Fruit fly (Drosophila melanogaster) whole organism, embryonic: ENCODE results near the gene CG14960.
A peak's percentile ranks its signal among the peaks of the same experiment; 100 is the strongest.

ENCODE experiments used
- Bdp1 ChIP-seq: fragments of 200-800 bp; sonication (Bioruptor generic); optimal IDR thresholded peaks from 3 replicates; lab custom pipeline; 2016; ENCODE audit warnings: missing biosample characterization, missing genetic modification characterization
- Blimp-1 ChIP-seq: fragments of 200-800 bp; sonication (Bioruptor generic); optimal IDR thresholded peaks from 3 replicates; lab custom pipeline; 2018; ENCODE audit warnings: missing biosample characterization, missing genetic modification characterization, mild to moderate bottlenecking, moderate library complexity, missing genetic modification reagents
- CG10274 ChIP-seq: fragments of 200-800 bp; sonication (Bioruptor generic); optimal IDR thresholded peaks from 3 replicates; lab custom pipeline; 2017; ENCODE audit warnings: missing biosample characterization, mild to moderate bottlenecking, missing genetic modification characterization
- CG10366 ChIP-seq: fragments of 200-800 bp; sonication (Bioruptor generic); IDR thresholded peaks from 2 replicates; pipeline ENCODE4 v1.3.6; 2022; ENCODE audit warnings: missing biosample characterization, missing genetic modification characterization
- CG10462 ChIP-seq: fragments of 200-800 bp; sonication (Bioruptor generic); optimal IDR thresholded peaks from 2 replicates; lab custom pipeline; 2016; ENCODE audit warnings: missing biosample characterization, missing genetic modification characterization
- CG13775 ChIP-seq: fragments of 200-800 bp; sonication (Bioruptor generic); optimal IDR thresholded peaks from 3 replicates; lab custom pipeline; 2017; ENCODE audit warnings: missing biosample characterization, mild to moderate bottlenecking, missing genetic modification characterization
- CG14667 ChIP-seq: fragments of 200-800 bp; sonication (Bioruptor generic); IDR thresholded peaks from 2 replicates; pipeline ENCODE4 v1.3.6; 2022; ENCODE audit warnings: missing biosample characterization, missing genetic modification characterization
- CG15073 ChIP-seq: fragments of 200-800 bp; sonication (Bioruptor generic); optimal IDR thresholded peaks from 2 replicates; lab custom pipeline; 2016; ENCODE audit warnings: missing biosample characterization, missing genetic modification characterization
- CG16779 ChIP-seq: fragments of 200-800 bp; sonication (Bioruptor generic); IDR thresholded peaks from 2 replicates; pipeline ENCODE4 v1.3.6; 2022; ENCODE audit warnings: missing biosample characterization, missing genetic modification characterization
- CG17568 ChIP-seq: fragments of 200-800 bp; sonication (Bioruptor generic); optimal IDR thresholded peaks from 2 replicates; lab custom pipeline; 2018; ENCODE audit warnings: missing biosample characterization, mild to moderate bottlenecking, missing genetic modification characterization, moderate library complexity
- CG1792 ChIP-seq: fragments of 200-800 bp; sonication (Bioruptor generic); optimal IDR thresholded peaks from 2 replicates; lab custom pipeline; 2016; ENCODE audit warnings: missing biosample characterization, missing genetic modification characterization
- CG31388 ChIP-seq: fragments of 200-800 bp; sonication (Bioruptor generic); optimal IDR thresholded peaks from 2 replicates; lab custom pipeline; 2016; ENCODE audit warnings: missing biosample characterization, missing genetic modification characterization
- CG6254 ChIP-seq: fragments of 200-800 bp; sonication (Bioruptor generic); optimal IDR thresholded peaks from 3 replicates; lab custom pipeline; 2017; ENCODE audit warnings: mild to moderate bottlenecking, missing biosample characterization, missing genetic modification reagents, missing genetic modification characterization
- CG8089 ChIP-seq: fragments of 200-800 bp; sonication (Bioruptor generic); optimal IDR thresholded peaks from 3 replicates; lab custom pipeline; 2016; ENCODE audit warnings: missing biosample characterization, missing genetic modification characterization
- Ets65A ChIP-seq: fragments of 200-800 bp; sonication (Bioruptor generic); peaks from one replicate; lab custom pipeline; 2016; ENCODE audit warnings: missing biosample characterization, missing genetic modification characterization
- HLH54F ChIP-seq: fragments of 200-800 bp; sonication (Bioruptor generic); optimal IDR thresholded peaks from 3 replicates; lab custom pipeline; 2016; ENCODE audit warnings: missing biosample characterization, missing genetic modification characterization
- HmgD ChIP-seq: fragments of 200-800 bp; sonication (Bioruptor generic); optimal IDR thresholded peaks from 3 replicates; lab custom pipeline; 2016; ENCODE audit warnings: missing biosample characterization, missing genetic modification characterization
- HmgZ ChIP-seq: fragments of 200-800 bp; sonication (Bioruptor generic); optimal IDR thresholded peaks from 2 replicates; lab custom pipeline; 2018; ENCODE audit warnings: missing biosample characterization, mild to moderate bottlenecking, missing genetic modification characterization
- Hmr ChIP-seq: fragments of 200-800 bp; sonication (Bioruptor generic); optimal IDR thresholded peaks from 3 replicates; lab custom pipeline; 2017; ENCODE audit warnings: mild to moderate bottlenecking, missing biosample characterization, missing genetic modification reagents, missing genetic modification characterization
- MBD-R2 ChIP-seq: fragments of 200-800 bp; sonication (Bioruptor generic); IDR thresholded peaks from 2 replicates; pipeline ENCODE4 v1.3.6; 2022; ENCODE audit warnings: missing biosample characterization, missing genetic modification characterization
- NC2α ChIP-seq: fragments of 200-800 bp; sonication (Bioruptor generic); optimal IDR thresholded peaks from 2 replicates; lab custom pipeline; 2016; ENCODE audit warnings: missing biosample characterization, missing genetic modification characterization
- Nf-YB ChIP-seq: fragments of 200-800 bp; sonication (Bioruptor generic); optimal IDR thresholded peaks from 3 replicates; lab custom pipeline; 2019; ENCODE audit warnings: missing biosample characterization, mild to moderate bottlenecking, missing genetic modification characterization, moderate library complexity
- Optix ChIP-seq: fragments of 200-800 bp; sonication (Bioruptor generic); IDR thresholded peaks from 3 replicates; pipeline ENCODE4 v1.3.6; 2022; ENCODE audit warnings: missing biosample characterization, missing genetic modification characterization
- Sry-β ChIP-seq: fragments of 200-800 bp; sonication (Bioruptor generic); optimal IDR thresholded peaks from 2 replicates; lab custom pipeline; 2018; ENCODE audit warnings: missing biosample characterization, mild to moderate bottlenecking, missing genetic modification characterization, moderate library complexity
- Sry-δ ChIP-seq: fragments of 200-800 bp; sonication (Bioruptor generic); optimal IDR thresholded peaks from 2 replicates; lab custom pipeline; 2016; ENCODE audit warnings: missing biosample characterization, missing genetic modification characterization
- Usf ChIP-seq: fragments of 200-800 bp; sonication (Bioruptor generic); optimal IDR thresholded peaks from 2 replicates; lab custom pipeline; 2017; ENCODE audit warnings: missing genotype, missing biosample characterization, missing genetic modification characterization
- Xbp1 ChIP-seq: fragments of 200-800 bp; sonication (Bioruptor generic); optimal IDR thresholded peaks from 3 replicates; lab custom pipeline; 2016; ENCODE audit warnings: missing biosample characterization, mild to moderate bottlenecking, missing genetic modification characterization
- ap ChIP-seq: fragments of 200-800 bp; sonication (Bioruptor generic); IDR thresholded peaks from 2 replicates; pipeline ENCODE4 v1.3.6; 2022; ENCODE audit warnings: missing biosample characterization, missing genetic modification characterization
- bbx ChIP-seq: fragments of 200-800 bp; sonication (Bioruptor generic); IDR thresholded peaks from 2 replicates; pipeline ENCODE4 v1.3.6; 2022; ENCODE audit warnings: missing biosample characterization, missing genetic modification characterization; ENCODE audit not compliant: partially characterized antibody
- chif ChIP-seq, 2 experiments: fragments of 200-800 bp; sonication (Bioruptor generic); optimal IDR thresholded peaks; 3 replicates each; lab custom pipeline; 2016; ENCODE audit warnings: missing biosample characterization in 2 of 2, missing genetic modification characterization in 2 of 2
- crol ChIP-seq: fragments of 200-800 bp; sonication (Bioruptor generic); IDR thresholded peaks from 2 replicates; pipeline ENCODE4 v1.3.6; 2022; ENCODE audit warnings: missing biosample characterization, missing genetic modification characterization
- da ChIP-seq: fragments of 200-800 bp; sonication (Bioruptor generic); optimal IDR thresholded peaks from 2 replicates; lab custom pipeline; 2016; ENCODE audit warnings: missing biosample characterization, missing genetic modification characterization
- dmrt11E ChIP-seq: fragments of 200-800 bp; sonication (Bioruptor generic); optimal IDR thresholded peaks from 3 replicates; lab custom pipeline; 2018; ENCODE audit warnings: missing biosample characterization, mild to moderate bottlenecking, missing genetic modification characterization, moderate library complexity
- dysf ChIP-seq: fragments of 200-800 bp; sonication (Bioruptor generic); IDR thresholded peaks from 3 replicates; pipeline ENCODE4 v1.3.6; 2022; ENCODE audit warnings: missing biosample characterization, missing genetic modification characterization
- gcm ChIP-seq: fragments of 200-800 bp; sonication (Bioruptor generic); optimal IDR thresholded peaks from 2 replicates; lab custom pipeline; 2019; ENCODE audit warnings: missing biosample characterization, mild to moderate bottlenecking, missing genetic modification characterization, moderate library complexity
- gem ChIP-seq: fragments of 200-800 bp; sonication (Bioruptor generic); optimal IDR thresholded peaks from 2 replicates; lab custom pipeline; 2019; ENCODE audit warnings: missing biosample characterization, mild to moderate bottlenecking, missing genetic modification characterization, moderate library complexity
- gro ChIP-seq: fragments of 200-800 bp; sonication (Bioruptor generic); optimal IDR thresholded peaks from 2 replicates; lab custom pipeline; 2016; ENCODE audit warnings: missing biosample characterization, missing genetic modification characterization
- gt ChIP-seq: fragments of 200-800 bp; sonication (Bioruptor generic); IDR thresholded peaks from 2 replicates; pipeline ENCODE4 v1.3.6; 2022; ENCODE audit warnings: missing biosample characterization, missing genetic modification characterization
- her ChIP-seq: fragments of 200-800 bp; sonication (Bioruptor generic); optimal IDR thresholded peaks from 2 replicates; lab custom pipeline; 2016; ENCODE audit warnings: missing biosample characterization, missing genetic modification characterization
- lmd ChIP-seq: fragments of 200-800 bp; sonication (Bioruptor generic); IDR thresholded peaks from 2 replicates; pipeline ENCODE4 v1.3.6; 2022; ENCODE audit warnings: missing biosample characterization, missing genetic modification characterization
- maf-S ChIP-seq: fragments of 200-800 bp; sonication (Bioruptor generic); optimal IDR thresholded peaks from 2 replicates; lab custom pipeline; 2016; ENCODE audit warnings: missing biosample characterization, missing genetic modification characterization
- pfk ChIP-seq: fragments of 200-800 bp; sonication (Bioruptor generic); optimal IDR thresholded peaks from 2 replicates; lab custom pipeline; 2018; ENCODE audit warnings: missing biosample characterization, mild to moderate bottlenecking, missing genetic modification characterization, moderate library complexity
- ranshi ChIP-seq: fragments of 200-800 bp; sonication (Bioruptor generic); IDR thresholded peaks from 2 replicates; pipeline ENCODE4 v1.3.6; 2022; ENCODE audit warnings: missing biosample characterization, missing genetic modification characterization
- repo ChIP-seq: fragments of 200-800 bp; sonication (Bioruptor generic); optimal IDR thresholded peaks from 2 replicates; lab custom pipeline; 2016; ENCODE audit warnings: missing biosample characterization, missing genetic modification characterization
- row ChIP-seq: fragments of 200-800 bp; sonication (Bioruptor generic); IDR thresholded peaks from 3 replicates; pipeline ENCODE4 v1.3.6; 2022; ENCODE audit warnings: missing biosample characterization, missing genetic modification characterization
- schlank ChIP-seq: fragments of 200-800 bp; sonication (Bioruptor generic); optimal IDR thresholded peaks from 2 replicates; lab custom pipeline; 2018; ENCODE audit warnings: missing biosample characterization, mild to moderate bottlenecking, missing genetic modification characterization
- scrt ChIP-seq: fragments of 200-800 bp; sonication (Bioruptor generic); optimal IDR thresholded peaks from 2 replicates; lab custom pipeline; 2018; ENCODE audit warnings: missing biosample characterization, mild to moderate bottlenecking, missing genetic modification characterization, moderate library complexity
- seq ChIP-seq: fragments of 200-800 bp; sonication (Bioruptor generic); IDR thresholded peaks from 2 replicates; pipeline ENCODE4 v1.3.6; 2022; ENCODE audit warnings: missing biosample characterization, missing genetic modification characterization
- slp2 ChIP-seq: fragments of 200-800 bp; sonication (Bioruptor generic); optimal IDR thresholded peaks from 2 replicates; lab custom pipeline; 2016; ENCODE audit warnings: missing biosample characterization, missing genetic modification characterization
- sr ChIP-seq: fragments of 200-800 bp; sonication (Bioruptor generic); IDR thresholded peaks from 3 replicates; pipeline ENCODE4 v1.3.6; 2022; ENCODE audit warnings: missing biosample characterization, missing genetic modification characterization
- vfl ChIP-seq: fragments of 200-800 bp; sonication (Bioruptor generic); optimal IDR thresholded peaks from 2 replicates; lab custom pipeline; 2016; ENCODE audit warnings: missing biosample characterization, missing genetic modification characterization

CG14960 gene

dm6 chr3L:3251659-3252490 is 19.0 kb upstream of the CG14960 start (continued):
- TF ChIP-seq Blimp-1 (peak; percentile 19), slp2 (GFP tag; lab: Kevin White, UChicago) (no peak), CG31388 (GFP tag; lab: Kevin White, UChicago) (no peak), chif (GFP tag; optimal IDR thresholded peaks at IDR 0.05; lab: Kevin White, UChicago) (no peak), pfk (GFP tag; lab: Kevin White, UChicago) (no peak), Sry-β (GFP tag; lab: Kevin White, UChicago) (no peak), CG10462 (GFP tag; lab: Kevin White, UChicago) (no peak), HmgZ (peak; percentile 50), CG10274 (no peak), maf-S (no peak), seq (no peak), Ets65A (GFP tag; lab: Kevin White, UChicago) (no peak), gro (GFP tag; lab: Kevin White, UChicago) (no peak), CG6254 (GFP tag; lab: Kevin White, UChicago) (no peak), da (GFP tag; lab: Kevin White, UChicago) (no peak), Hmr (GFP tag; lab: Kevin White, UChicago) (peak; percentile 15), CG17568 (no peak), Xbp1 (no peak), Bdp1 (GFP tag; lab: Kevin White, UChicago) (no peak), gem (peak; percentile 44), dysf (GFP tag; lab: Robert Waterston, UW) (no peak), lmd (no peak), HLH54F (GFP tag; lab: Kevin White, UChicago) (no peak), CG15073 (GFP tag; lab: Kevin White, UChicago) (no peak), CG10366 (GFP tag; lab: Robert Waterston, UW) (no peak), gcm (GFP tag; lab: Kevin White, UChicago) (no peak), MBD-R2 (GFP tag; lab: Robert Waterston, UW) (no peak), CG14667 (no peak), HmgD (GFP tag; lab: Kevin White, UChicago) (no peak), CG8089 (GFP tag; lab: Kevin White, UChicago) (no peak), row (GFP tag; lab: Robert Waterston, UW) (no peak), Nf-YB (GFP tag; lab: Kevin White, UChicago) (no peak), Optix (no peak), scrt (no peak), Sry-δ (no peak), CG13775 (no peak), dmrt11E (tag; lab: Kevin White, UChicago) (no peak), CG16779 (GFP tag; lab: Robert Waterston, UW) (no peak), CG1792 (GFP tag; lab: Kevin White, UChicago) (no peak), repo (no peak), her (GFP tag; lab: Kevin White, UChicago) (no peak), Usf (GFP tag; lab: Kevin White, UChicago) (no peak), vfl (no peak), ap (GFP tag; lab: Robert Waterston, UW) (no peak), schlank (tag; lab: Kevin White, UChicago) (no peak), sr (GFP tag; lab: Robert Waterston, UW) (no peak), crol (GFP tag; lab: Robert Waterston, UW) (no peak), NC2α (GFP tag; lab: Kevin White, UChicago) (no peak), ranshi (GFP tag; lab: Robert Waterston, UW) (no peak), gt (no peak), bbx (no peak)
